Fruit fly (Drosophila melanogaster): Measurements from ENCODE around the gene TfIIEbeta.

Gene TfIIEbeta

DNA sequence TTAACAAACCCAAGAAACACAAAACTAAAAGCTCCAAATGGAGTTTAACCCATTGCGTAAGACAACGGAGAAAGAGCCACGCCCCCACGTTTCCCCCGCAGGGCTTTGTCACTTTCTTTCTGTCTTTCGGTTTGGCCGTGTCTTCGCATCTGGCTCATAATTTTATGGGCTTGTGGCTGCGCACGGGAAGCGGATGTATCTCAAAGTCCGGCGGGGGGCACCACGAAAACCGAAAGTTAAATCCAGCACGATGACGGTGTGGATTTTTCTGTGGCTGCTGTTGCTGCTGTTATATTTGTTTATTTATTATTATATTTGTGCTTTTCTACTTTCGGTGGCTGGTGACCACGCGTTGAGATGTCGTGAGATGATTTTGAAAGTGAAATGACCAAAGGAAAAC lies 9.9 kb downstream of the TfIIEbeta start:
- TF ChIP-seq sim (GFP tag; IDR thresholded peaks at IDR 0.05) = no peak
- TF ChIP-seq oc (tag; optimal IDR thresholded peaks at IDR 0.05) = peak; percentile 69
- peak; percentile 58 for TF ChIP-seq kni (GFP tag; optimal IDR thresholded peaks at IDR 0.05)
- no peak for TF ChIP-seq CG3726 (GFP tag; IDR thresholded peaks at IDR 0.05)
- TF ChIP-seq CG2889 (GFP tag; IDR thresholded peaks at IDR 0.05) = no peak
- peak; percentile 42 for TF ChIP-seq pros (GFP tag; optimal IDR thresholded peaks at IDR 0.05)
- TF ChIP-seq Hey (tag; optimal IDR thresholded peaks at IDR 0.05) = no peak
- TF ChIP-seq Jarid2 (GFP tag; optimal IDR thresholded peaks at IDR 0.05) = no peak
- TF ChIP-seq Pdp1 (GFP tag; optimal IDR thresholded peaks at IDR 0.05) = peak in 1 of 2 experiments; percentile 39
- TF ChIP-seq CG1529 (GFP tag; optimal IDR thresholded peaks at IDR 0.05) = no peak
- no peak for TF ChIP-seq pnt (GFP tag; optimal IDR thresholded peaks at IDR 0.05)
- TF ChIP-seq CG17829 (tag; optimal IDR thresholded peaks at IDR 0.05) = no peak
- no peak for TF ChIP-seq CG8944 (GFP tag; optimal IDR thresholded peaks at IDR 0.05)
- TF ChIP-seq Mes4 (GFP tag; optimal IDR thresholded peaks at IDR 0.05) = no peak
- TF ChIP-seq lola (GFP tag; optimal IDR thresholded peaks at IDR 0.05) = no peak
- TF ChIP-seq sr (GFP tag; IDR thresholded peaks at IDR 0.05) = 0 out of 3 replicates have a peak, but pooled peaks have one; percentile 32
- TF ChIP-seq CG10543 (GFP tag; optimal IDR thresholded peaks at IDR 0.05) = no peak
- no peak for TF ChIP-seq dmrt11E (tag; optimal IDR thresholded peaks at IDR 0.05)
- no peak for TF ChIP-seq ham (GFP tag; IDR thresholded peaks at IDR 0.05)
- TF ChIP-seq trem (tag; optimal IDR thresholded peaks at IDR 0.05) = no peak
- TF ChIP-seq Blimp-1 (GFP tag; optimal IDR thresholded peaks at IDR 0.05) = peak; percentile 99
- TF ChIP-seq CG17912 (GFP tag; optimal IDR thresholded peaks at IDR 0.05) = no peak

- TF ChIP-seq CG16815 (GFP tag; optimal IDR thresholded peaks at IDR 0.05) = no peak
- peak; percentile 13 for TF ChIP-seq gem (tag; optimal IDR thresholded peaks at IDR 0.05)
- TF ChIP-seq CG31388 (GFP tag; optimal IDR thresholded peaks at IDR 0.05) = no peak
- TF ChIP-seq CG10147 (GFP tag; optimal IDR thresholded peaks at IDR 0.05) = no peak
- no peak for TF ChIP-seq toy (GFP tag; IDR thresholded peaks at IDR 0.05)
- TF ChIP-seq CG7556 (GFP tag; optimal IDR thresholded peaks at IDR 0.05) = no peak
- peak in 1 of 3 experiments; percentile 8 for TF ChIP-seq lola (GFP tag; optimal IDR thresholded peaks at IDR 0.05)
- TF ChIP-seq CG31441 (GFP tag; IDR thresholded peaks at IDR 0.05) = 0 out of 2 replicates have a peak, but pooled peaks have one; percentile 10
- TF ChIP-seq CG11504 (tag; optimal IDR thresholded peaks at IDR 0.05) = peak; percentile 20
- TF ChIP-seq bsh (GFP tag; optimal IDR thresholded peaks at IDR 0.05) = peak in 1 of 2 experiments; percentile 0
- 0 out of 3 replicates have a peak, but pooled peaks have one; percentile 6 for TF ChIP-seq row (GFP tag; IDR thresholded peaks at IDR 0.05)
- peak; percentile 4 for TF ChIP-seq Sox100B (GFP tag; optimal IDR thresholded peaks at IDR 0.05)
- peak; percentile 1 for TF ChIP-seq fd96Cb (tag; optimal IDR thresholded peaks at IDR 0.05)
- no peak for TF ChIP-seq CG18476 (GFP tag; optimal IDR thresholded peaks at IDR 0.05)
- no peak for TF ChIP-seq CG6254 (GFP tag; optimal IDR thresholded peaks at IDR 0.05)
- TF ChIP-seq CG17361 (GFP tag; IDR thresholded peaks at IDR 0.05) = peak; percentile 31; the same call in 1 of the 3 replicates
- peak; percentile 71 for TF ChIP-seq sens (GFP tag)
- TF ChIP-seq gsb-n (tag; optimal IDR thresholded peaks at IDR 0.05) = peak; percentile 22
- no peak for TF ChIP-seq CG4707 (GFP tag; optimal IDR thresholded peaks at IDR 0.05)
- no peak for TF ChIP-seq CG2129 (GFP tag; IDR thresholded peaks at IDR 0.05; ENCODE audit: partially characterized antibody)
- no peak for TF ChIP-seq sna (GFP tag; IDR thresholded peaks at IDR 0.05; ENCODE audit: partially characterized antibody)
- peak; percentile 29 for TF ChIP-seq CG18262 (tag; optimal IDR thresholded peaks at IDR 0.05)
- TF ChIP-seq CG10979 (tag; optimal IDR thresholded peaks at IDR 0.05) = peak; percentile 27
- TF ChIP-seq usp (GFP tag; optimal IDR thresholded peaks at IDR 0.05) = no peak
- peak; percentile 7 for TF ChIP-seq Sox102F (GFP tag; optimal IDR thresholded peaks at IDR 0.05)
- TF ChIP-seq phol (tag; optimal IDR thresholded peaks at IDR 0.05) = peak; percentile 15
- peak; percentile 3 for TF ChIP-seq CG2678 (tag; optimal IDR thresholded peaks at IDR 0.05)
- no peak for TF ChIP-seq CG4424 (GFP tag; optimal IDR thresholded peaks at IDR 0.05)
- no peak for TF ChIP-seq CG14050 (GFP tag; IDR thresholded peaks at IDR 0.05)
Measured at dm6 chr3L:4302088-4302487, 15.2 kb downstream of the TfIIEbeta start.
